Worm (Caenorhabditis elegans) whole organism, L4 larva: Measurements from ENCODE around the gene K03A11.1.
"Not testable (repeated sequence)": the region's sequence is repeated elsewhere in the genome, so short reads cannot be mapped to it uniquely, and the experiment has no call there.

Source experiments
- F10B5.3 ChIP-seq: sonication (generic microtip); optimal IDR thresholded peaks from 2 replicates; lab custom pipeline; 2016; ENCODE audit warnings: mild to moderate bottlenecking, missing genetic modification characterization, missing compliant biosample characterization
- F26F4.8 ChIP-seq: fragments of 200-800 bp; sonication (Bioruptor generic); conservative IDR thresholded peaks from 2 replicates; pipeline ENCODE4 v1.3.6; 2022; ENCODE audit warnings: missing genetic modification characterization, missing compliant biosample characterization
- F37D6.2 ChIP-seq: sonication (generic microtip); optimal IDR thresholded peaks from 2 replicates; lab custom pipeline; 2016; ENCODE audit warnings: mild to moderate bottlenecking, missing genetic modification characterization, missing compliant biosample characterization
- T20F7.1 ChIP-seq: fragments of 200-800 bp; sonication (Bioruptor generic); optimal IDR thresholded peaks from 2 replicates; lab custom pipeline; 2018; ENCODE audit warnings: mild to moderate bottlenecking, missing genetic modification characterization, missing compliant biosample characterization
- T26A8.4 ChIP-seq: fragments of 200-800 bp; sonication (Bioruptor generic); IDR thresholded peaks from 2 replicates; pipeline ENCODE4 v1.3.6; 2022; ENCODE audit warnings: missing genetic modification characterization, missing compliant biosample characterization
- Y5F2A.4 ChIP-seq: fragments of 200-800 bp; sonication (Bioruptor generic); optimal IDR thresholded peaks from 2 replicates; lab custom pipeline; 2018; ENCODE audit warnings: mild to moderate bottlenecking, missing genetic modification characterization, missing compliant biosample characterization
- Y75B8A.6 ChIP-seq: fragments of 200-800 bp; sonication (Bioruptor generic); IDR thresholded peaks from 2 replicates; pipeline ENCODE4 v1.3.6; 2022; ENCODE audit warnings: missing genetic modification reagents, missing genetic modification characterization, missing compliant biosample characterization
- ZK337.2 ChIP-seq: fragments of 200-800 bp; sonication (Bioruptor generic); IDR thresholded peaks from 2 replicates; pipeline ENCODE4 v1.3.6; 2022; ENCODE audit warnings: missing genetic modification reagents, missing genetic modification characterization, missing compliant biosample characterization
- aha-1 ChIP-seq: fragments of 150-350 bp; peaks from one replicate; lab custom pipeline; 2014; ENCODE audit warnings: missing biosample characterization, missing genetic modification characterization
- arid-1 ChIP-seq: fragments of 200-800 bp; sonication (Bioruptor generic); conservative IDR thresholded peaks from 2 replicates; pipeline ENCODE4 v1.3.6; 2022; ENCODE audit warnings: missing genetic modification reagents, missing genetic modification characterization, missing compliant biosample characterization
- ceh-44 ChIP-seq: fragments of 200-800 bp; sonication (Bioruptor generic); IDR thresholded peaks from 2 replicates; pipeline ENCODE4 v1.3.6; 2022; ENCODE audit warnings: missing genetic modification reagents, missing genetic modification characterization, missing compliant biosample characterization
- ces-1 ChIP-seq: fragments of 150-350 bp; sonication (generic microtip); optimal IDR thresholded peaks from 4 replicates; lab custom pipeline; 2014; ENCODE audit warnings: missing biosample characterization, missing genetic modification reagents, missing genetic modification characterization
- daf-16 ChIP-seq, 3 experiments: sonication (generic microtip); optimal IDR thresholded peaks; 2 replicates each; lab custom pipeline; 2016 to 2017; ENCODE audit warnings: missing genetic modification characterization in 3 of 3, missing genetic modification reagents in 3 of 3, mild to moderate bottlenecking in 2 of 3, missing compliant biosample characterization in 2 of 3, missing biosample characterization in 1 of 3, moderate library complexity in 1 of 3
- daf-19 ChIP-seq: fragments of 200-800 bp; sonication (Bioruptor generic); conservative IDR thresholded peaks from 2 replicates; pipeline ENCODE4 v1.3.6; 2022; ENCODE audit warnings: missing genetic modification characterization, missing compliant biosample characterization
- daf-8 ChIP-seq: fragments of 200-800 bp; sonication (Bioruptor generic); IDR thresholded peaks from 2 replicates; pipeline ENCODE4 v1.3.6; 2022; ENCODE audit warnings: missing genetic modification characterization, missing compliant biosample characterization
- egl-43 ChIP-seq: fragments of 200-800 bp; sonication (Bioruptor generic); IDR thresholded peaks from 2 replicates; pipeline ENCODE4 v1.3.6; 2022; ENCODE audit warnings: missing genetic modification reagents, missing genetic modification characterization, missing compliant biosample characterization
- hlh-11 ChIP-seq: fragments of 200-800 bp; sonication (Bioruptor generic); optimal IDR thresholded peaks from 2 replicates; lab custom pipeline; 2018; ENCODE audit warnings: mild to moderate bottlenecking, missing genetic modification characterization, missing compliant biosample characterization
- hmg-1.1 ChIP-seq: fragments of 200-800 bp; sonication (Bioruptor generic); IDR thresholded peaks from 2 replicates; pipeline ENCODE4 v1.3.6; 2022; ENCODE audit warnings: missing genetic modification reagents, missing genetic modification characterization, missing compliant biosample characterization
- jun-1 ChIP-seq: fragments of 150-350 bp; optimal IDR thresholded peaks from 2 replicates; lab custom pipeline; 2014; ENCODE audit warnings: missing biosample characterization, missing genetic modification reagents, missing genetic modification characterization
- lim-7 ChIP-seq: fragments of 200-800 bp; sonication (Bioruptor generic); IDR thresholded peaks from 2 replicates; pipeline ENCODE4 v1.3.6; 2022; ENCODE audit warnings: missing genetic modification characterization, missing compliant biosample characterization
- lin-13 ChIP-seq: fragments of 150-350 bp; optimal IDR thresholded peaks from 2 replicates; lab custom pipeline; 2014; ENCODE audit warnings: missing biosample characterization, missing genetic modification reagents, missing genetic modification characterization
- lsy-2 ChIP-seq, 2 experiments: fragments of 150-350 bp in 1 of 2; sonication (generic microtip) in 1 of 2; optimal IDR thresholded peaks; 2 replicates each; lab custom pipeline; 2014 to 2017; ENCODE audit warnings: missing biosample characterization in 2 of 2, missing genetic modification characterization in 2 of 2
- madf-5 ChIP-seq, 2 experiments: fragments of 200-800 bp; sonication (Bioruptor generic); IDR thresholded peaks; 2 replicates each; pipeline ENCODE4 v1.3.6; 2022; ENCODE audit warnings: missing compliant biosample characterization in 2 of 2, missing genetic modification characterization in 2 of 2
- madf-9 ChIP-seq: fragments of 200-800 bp; sonication (Bioruptor generic); conservative IDR thresholded peaks from 2 replicates; pipeline ENCODE4 v1.3.6; 2022; ENCODE audit warnings: missing genetic modification reagents, missing genetic modification characterization, missing compliant biosample characterization
- mdl-1 ChIP-seq, 2 experiments: fragments of 150-350 bp in 1 of 2; sonication (generic microtip) in 1 of 2; optimal IDR thresholded peaks; 2 replicates each; lab custom pipeline; 2014 to 2017; ENCODE audit warnings: missing biosample characterization in 2 of 2, missing genetic modification characterization in 2 of 2
- mdt-29 ChIP-seq: fragments of 200-800 bp; sonication (Bioruptor generic); IDR thresholded peaks from 2 replicates; pipeline ENCODE4 v1.3.6; 2022; ENCODE audit warnings: missing genetic modification reagents, missing genetic modification characterization, missing compliant biosample characterization
- mes-2 ChIP-seq: sonication (generic microtip); optimal IDR thresholded peaks from 2 replicates; lab custom pipeline; 2016; ENCODE audit warnings: missing genotype, mild to moderate bottlenecking, missing genetic modification characterization, missing compliant biosample characterization; ENCODE audit not compliant: poor library complexity, severe bottlenecking
- mxl-2 ChIP-seq: fragments of 200-800 bp; sonication (Bioruptor generic); conservative IDR thresholded peaks from 2 replicates; pipeline ENCODE4 v1.3.6; 2022; ENCODE audit warnings: missing genetic modification reagents, missing genetic modification characterization, missing compliant biosample characterization
- mxl-3 ChIP-seq: fragments of 200-800 bp; sonication (Bioruptor generic); optimal IDR thresholded peaks from 2 replicates; lab custom pipeline; 2018; ENCODE audit warnings: mild to moderate bottlenecking, missing genetic modification characterization, missing compliant biosample characterization
- nhr-102 ChIP-seq: sonication (generic microtip); optimal IDR thresholded peaks from 2 replicates; lab custom pipeline; 2016; ENCODE audit warnings: mild to moderate bottlenecking, missing genetic modification characterization, moderate library complexity, missing compliant biosample characterization
- nhr-41 ChIP-seq: fragments of 200-800 bp; sonication (Bioruptor generic); IDR thresholded peaks from 2 replicates; pipeline ENCODE4 v1.3.6; 2022; ENCODE audit warnings: missing genetic modification reagents, missing genetic modification characterization, missing compliant biosample characterization
- nhr-6 ChIP-seq: fragments of 150-350 bp; optimal IDR thresholded peaks from 2 replicates; lab custom pipeline; 2014; ENCODE audit warnings: missing biosample characterization, missing genetic modification characterization
- nhr-77 ChIP-seq: fragments of 150-350 bp; optimal IDR thresholded peaks from 2 replicates; lab custom pipeline; 2014; ENCODE audit warnings: missing biosample characterization, missing genetic modification characterization
- php-3 ChIP-seq: fragments of 200-800 bp; sonication (Bioruptor generic); IDR thresholded peaks from 2 replicates; pipeline ENCODE4 v1.3.6; 2022; ENCODE audit warnings: missing genetic modification reagents, missing genetic modification characterization, missing compliant biosample characterization
- pqm-1 ChIP-seq: sonication (generic microtip); optimal IDR thresholded peaks from 2 replicates; lab custom pipeline; 2017; ENCODE audit warnings: missing biosample characterization, missing genetic modification characterization
- rbr-2 ChIP-seq: sonication (generic microtip); optimal IDR thresholded peaks from 2 replicates; lab custom pipeline; 2016; ENCODE audit warnings: missing genotype, missing genetic modification characterization, missing compliant biosample characterization
- saeg-2 ChIP-seq: fragments of 200-800 bp; sonication (Bioruptor generic); IDR thresholded peaks from 2 replicates; pipeline ENCODE4 v1.3.6; 2022; ENCODE audit warnings: missing genetic modification reagents, missing genetic modification characterization, missing compliant biosample characterization
- sdz-12 ChIP-seq: fragments of 200-800 bp; sonication (Bioruptor generic); optimal IDR thresholded peaks from 2 replicates; lab custom pipeline; 2018; ENCODE audit warnings: mild to moderate bottlenecking, missing genetic modification characterization, missing compliant biosample characterization
- set-16 ChIP-seq: fragments of 200-800 bp; sonication (Bioruptor generic); IDR thresholded peaks from 2 replicates; pipeline ENCODE4 v1.3.6; 2022; ENCODE audit warnings: missing genetic modification reagents, missing genetic modification characterization, missing compliant biosample characterization
- snpc-1.2 ChIP-seq: fragments of 200-800 bp; sonication (Bioruptor generic); IDR thresholded peaks from 2 replicates; pipeline ENCODE4 v1.3.6; 2022; ENCODE audit warnings: missing genetic modification reagents, missing genetic modification characterization, missing compliant biosample characterization
- spr-3 ChIP-seq: fragments of 200-800 bp; sonication (Bioruptor generic); optimal IDR thresholded peaks from 2 replicates; lab custom pipeline; 2018; ENCODE audit warnings: mild to moderate bottlenecking, missing genetic modification characterization, missing compliant biosample characterization
- tag-97 ChIP-seq: fragments of 200-800 bp; sonication (Bioruptor generic); IDR thresholded peaks from 2 replicates; pipeline ENCODE4 v1.3.6; 2022; ENCODE audit warnings: missing genetic modification characterization, missing compliant biosample characterization
- tra-1 ChIP-seq: fragments of 200-800 bp; sonication (Bioruptor generic); IDR thresholded peaks from 2 replicates; pipeline ENCODE4 v1.3.6; 2022; ENCODE audit warnings: missing genetic modification reagents, missing genetic modification characterization, missing compliant biosample characterization
- unc-62 ChIP-seq, 3 experiments: fragments of 150-350 bp in 1 of 3; sonication (generic microtip); optimal IDR thresholded peaks in 2 of 3; peaks in 1 of 3; 1 replicate in 1 of 3; 2 replicates in 2 of 3; lab custom pipeline; 2014 to 2017; ENCODE audit warnings: missing biosample characterization in 3 of 3, missing genetic modification characterization in 3 of 3, missing genetic modification reagents in 3 of 3, missing genotype in 1 of 3
- vab-7 ChIP-seq: fragments of 200-800 bp; sonication (Bioruptor generic); IDR thresholded peaks from 2 replicates; pipeline ENCODE4 v1.3.6; 2022; ENCODE audit warnings: missing genetic modification reagents, missing genetic modification characterization, missing compliant biosample characterization
- zfp-2 ChIP-seq: sonication (generic microtip); optimal IDR thresholded peaks from 2 replicates; lab custom pipeline; 2016; ENCODE audit warnings: mild to moderate bottlenecking, missing genetic modification characterization, missing compliant biosample characterization
- zfp-3 ChIP-seq: fragments of 200-800 bp; sonication (Bioruptor generic); conservative IDR thresholded peaks from 2 replicates; pipeline ENCODE4 v1.3.6; 2022; ENCODE audit warnings: missing genetic modification reagents, missing genetic modification characterization, missing compliant biosample characterization
- zip-11 ChIP-seq: fragments of 200-800 bp; sonication (Bioruptor generic); IDR thresholded peaks from 2 replicates; pipeline ENCODE4 v1.3.6; 2022; ENCODE audit warnings: missing genetic modification characterization, missing compliant biosample characterization
- ztf-7 ChIP-seq: fragments of 150-350 bp; optimal IDR thresholded peaks from 2 replicates; lab custom pipeline; 2014; ENCODE audit warnings: missing biosample characterization, missing genetic modification characterization

Gene K03A11.1

DNA sequence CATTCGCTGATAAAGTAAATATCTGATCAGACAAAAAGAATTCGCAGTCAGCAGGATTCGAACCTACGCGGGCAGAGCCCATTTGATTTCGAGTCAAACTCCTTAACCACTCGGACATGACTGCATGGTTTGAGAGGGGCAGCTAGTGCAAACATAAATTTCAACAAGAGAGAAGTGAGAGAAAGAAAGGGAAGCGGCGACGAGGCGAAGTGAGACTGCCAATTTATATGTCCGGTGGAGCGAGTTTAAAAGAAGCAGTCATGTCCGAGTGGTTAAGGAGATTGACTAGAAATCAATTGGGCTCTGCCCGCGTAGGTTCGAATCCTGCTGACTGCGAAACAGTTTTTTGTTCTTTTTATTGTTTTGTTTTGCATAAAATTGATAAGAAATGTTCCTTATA is 5.2 kb upstream of the K03A11.1 start (continued):
- TF ChIP-seq rbr-2 (tag; lab: Kevin White, UChicago), result peak; percentile 89
- peak; percentile 81 for TF ChIP-seq Y5F2A.4
- TF ChIP-seq php-3 (GFP tag; lab: Robert Waterston, UW), result peak; percentile 86
- TF ChIP-seq hmg-1.1 (GFP tag; lab: Robert Waterston, UW), result peak; percentile 99
- TF ChIP-seq nhr-41, result peak; percentile 85
- peak; percentile 67 for TF ChIP-seq zfp-2
- TF ChIP-seq arid-1 (GFP tag; lab: Robert Waterston, UW), result peak; percentile 95
- TF ChIP-seq lin-13 (GFP tag; lab: Kevin White, UChicago), result peak; percentile 75
- TF ChIP-seq lim-7 (GFP tag; lab: Robert Waterston, UW), result peak; percentile 95
- peak in 1 of 2 experiments; percentile 45 for TF ChIP-seq lsy-2 (tag; optimal IDR thresholded peaks at IDR 0.05; lab: Kevin White, UChicago)
- TF ChIP-seq nhr-102 (tag; lab: Kevin White, UChicago), result peak; percentile 89
- peak; percentile 64; the same call in 1 of the 2 replicates for TF ChIP-seq zfp-3 (GFP tag; lab: Robert Waterston, UW)
- peak; percentile 16 for TF ChIP-seq pqm-1 (tag; lab: Kevin White, UChicago)
- peak; percentile 99 for TF ChIP-seq egl-43
- 0 out of 2 replicates have a peak, but pooled peaks have one; percentile 35 for TF ChIP-seq daf-8 (GFP tag; lab: Robert Waterston, UW)
- peak; percentile 96 for TF ChIP-seq vab-7
- peak; percentile 63 for TF ChIP-seq mxl-3
- peak; percentile 77 for TF ChIP-seq ztf-7 (tag; lab: Kevin White, UChicago)
- TF ChIP-seq madf-5 (GFP tag; IDR thresholded peaks at IDR 0.05; lab: Robert Waterston, UW), result peak; percentile 74 to 92; a peak in 3 of 4 replicates
- peak; percentile 95 for TF ChIP-seq daf-19 (GFP tag; lab: Robert Waterston, UW)
- TF ChIP-seq saeg-2, result peak; percentile 87
- peak; percentile 90 for TF ChIP-seq zip-11 (GFP tag; lab: Robert Waterston, UW)
- TF ChIP-seq tra-1 (GFP tag; lab: Robert Waterston, UW), result peak; percentile 88
- peak; percentile 70 for TF ChIP-seq spr-3 (GFP tag; lab: Kevin White, UChicago)
- TF ChIP-seq F37D6.2 (tag; lab: Kevin White, UChicago), result peak; percentile 85
- TF ChIP-seq F10B5.3 (tag; lab: Kevin White, UChicago), result peak; percentile 57
- peak; percentile 75 for TF ChIP-seq hlh-11 (tag; lab: Kevin White, UChicago)
- peak; percentile 82 for TF ChIP-seq mes-2
- peak; percentile 100 for TF ChIP-seq aha-1 (tag; lab: Kevin White, UChicago)
- peak; percentile 85 for TF ChIP-seq jun-1
- TF ChIP-seq T26A8.4 (GFP tag; lab: Robert Waterston, UW), result peak; percentile 96
- TF ChIP-seq mdt-29 (GFP tag; lab: Robert Waterston, UW), result peak; percentile 85
- peak; percentile 77 for TF ChIP-seq mxl-2 (GFP tag; lab: Robert Waterston, UW)
- peak; percentile 70 for TF ChIP-seq nhr-6 (tag; lab: Kevin White, UChicago)
- TF ChIP-seq ces-1 (GFP tag; lab: Kevin White, UChicago), result peak; percentile 35
- peak; percentile 57 to 94 for TF ChIP-seq daf-16 (GFP tag; optimal IDR thresholded peaks at IDR 0.05; lab: Kevin White, UChicago)
- TF ChIP-seq daf-16 (tag; optimal IDR thresholded peaks at IDR 0.05; lab: Kevin White, UChicago), result peak; percentile 85
- TF ChIP-seq tag-97, result 0 out of 2 replicates have a peak, but pooled peaks have one; percentile 50
- TF ChIP-seq ZK337.2 (GFP tag; lab: Robert Waterston, UW), result peak; percentile 91
- peak; percentile 76 for TF ChIP-seq Y75B8A.6 (GFP tag; lab: Robert Waterston, UW)
- TF ChIP-seq snpc-1.2, result peak; percentile 94
- peak; percentile 66 for TF ChIP-seq nhr-77 (tag; lab: Kevin White, UChicago)
- TF ChIP-seq T20F7.1 (GFP tag; lab: Kevin White, UChicago), result peak; percentile 77
- TF ChIP-seq mdl-1 (tag; optimal IDR thresholded peaks at IDR 0.05; lab: Kevin White, UChicago), result peak; percentile 66 to 75
- TF ChIP-seq sdz-12, result peak; percentile 95
- peak; percentile 95 for TF ChIP-seq madf-9 (GFP tag; lab: Robert Waterston, UW)
- peak; percentile 66; the same call in 1 of the 2 replicates for TF ChIP-seq F26F4.8 (GFP tag; lab: Robert Waterston, UW)
- peak; percentile 63; the same call in 1 of the 2 replicates for TF ChIP-seq set-16 (GFP tag; lab: Robert Waterston, UW)
- TF ChIP-seq unc-62 (GFP tag; optimal IDR thresholded peaks at IDR 0.05 in 1 of 2; lab: Kevin White, UChicago), result peak in 1 of 2 experiments; percentile 97
- TF ChIP-seq unc-62 (tag; optimal IDR thresholded peaks at IDR 0.05; lab: Kevin White, UChicago), result not testable (repeated sequence)
- TF ChIP-seq ceh-44, result peak; percentile 96
